Worm (Caenorhabditis elegans) whole organism, L2 larva: ENCODE data around the gene E01G4.6.
A peak's percentile ranks its signal among the peaks of the same experiment; 100 is the strongest.

ENCODE experiments used
- C34F6.9 ChIP-seq: fragments of 150-350 bp; optimal IDR thresholded peaks from 2 replicates; lab custom pipeline; 2014; ENCODE audit warnings: missing biosample characterization, missing genetic modification characterization
- F13H6.1 ChIP-seq: sonication (generic microtip); optimal IDR thresholded peaks from 2 replicates; lab custom pipeline; 2016; ENCODE audit warnings: missing genetic modification characterization, missing compliant biosample characterization
- Y55F3AM.14 ChIP-seq: fragments of 200-800 bp; sonication (Bioruptor generic); optimal IDR thresholded peaks from 2 replicates; lab custom pipeline; 2018; ENCODE audit warnings: mild to moderate bottlenecking, missing genetic modification characterization, missing compliant biosample characterization
- ZK546.5 ChIP-seq: sonication (generic microtip); optimal IDR thresholded peaks from 2 replicates; lab custom pipeline; 2017; ENCODE audit warnings: missing biosample characterization, missing genetic modification characterization
- alr-1 ChIP-seq: fragments of 150-350 bp; optimal IDR thresholded peaks from 2 replicates; lab custom pipeline; 2014; ENCODE audit warnings: missing biosample characterization, missing genetic modification characterization
- ama-1 ChIP-seq: fragments of 150-350 bp; optimal IDR thresholded peaks from 2 replicates; lab custom pipeline; 2018; ENCODE audit warnings: inconsistent platforms
- blmp-1 ChIP-seq: sonication (generic microtip); optimal IDR thresholded peaks from 2 replicates; lab custom pipeline; 2017; ENCODE audit warnings: missing genetic modification characterization, mild to moderate bottlenecking, missing compliant biosample characterization, antibody characterized with exemption, moderate library complexity; ENCODE audit not compliant: insufficient read depth
- ceh-16 ChIP-seq: fragments of 150-350 bp; optimal IDR thresholded peaks from 2 replicates; lab custom pipeline; 2014; ENCODE audit warnings: missing biosample characterization, missing genetic modification characterization
- ceh-82 ChIP-seq: fragments of 150-350 bp; optimal IDR thresholded peaks from 2 replicates; lab custom pipeline; 2014; ENCODE audit warnings: missing biosample characterization, missing genetic modification characterization
- crh-2 ChIP-seq: sonication (generic microtip); optimal IDR thresholded peaks from 2 replicates; lab custom pipeline; 2017; ENCODE audit warnings: missing biosample characterization, missing genetic modification characterization
- dmd-4 ChIP-seq: sonication (generic microtip); optimal IDR thresholded peaks from 2 replicates; lab custom pipeline; 2017; ENCODE audit warnings: missing biosample characterization, missing genetic modification characterization
- egl-27 ChIP-seq: sonication (generic microtip); optimal IDR thresholded peaks from 3 replicates; lab custom pipeline; 2017; ENCODE audit warnings: missing biosample characterization, missing genetic modification reagents, missing genetic modification characterization
- elt-3 ChIP-seq: sonication (generic microtip); optimal IDR thresholded peaks from 2 replicates; lab custom pipeline; 2017; ENCODE audit warnings: missing biosample characterization, missing genetic modification characterization
- fos-1 ChIP-seq: fragments of 150-350 bp; optimal IDR thresholded peaks from 2 replicates; lab custom pipeline; 2014; ENCODE audit warnings: missing biosample characterization, missing genetic modification characterization
- gmeb-1 ChIP-seq: fragments of 150-350 bp; optimal IDR thresholded peaks from 2 replicates; lab custom pipeline; 2014; ENCODE audit warnings: missing biosample characterization, missing genetic modification characterization
- lin-39 ChIP-seq: fragments of 150-350 bp; optimal IDR thresholded peaks from 2 replicates; lab custom pipeline; 2014; ENCODE audit warnings: missing biosample characterization, missing genetic modification reagents, missing genetic modification characterization
- lsy-2 ChIP-seq, 2 experiments: fragments of 150-350 bp in 1 of 2; sonication (generic microtip) in 1 of 2; optimal IDR thresholded peaks; 2 replicates each; lab custom pipeline; 2014 to 2017; ENCODE audit warnings: missing biosample characterization in 2 of 2, missing genetic modification characterization in 2 of 2
- mab-5 ChIP-seq: fragments of 150-350 bp; optimal IDR thresholded peaks from 2 replicates; lab custom pipeline; 2014; ENCODE audit warnings: missing biosample characterization, missing genetic modification characterization
- nhr-10 ChIP-seq: sonication (generic microtip); optimal IDR thresholded peaks from 2 replicates; lab custom pipeline; 2017; ENCODE audit warnings: missing biosample characterization, missing genetic modification characterization
- nhr-12 ChIP-seq: fragments of 150-350 bp; optimal IDR thresholded peaks from 2 replicates; lab custom pipeline; 2014; ENCODE audit warnings: missing biosample characterization, missing genetic modification characterization
- nhr-129 ChIP-seq: fragments of 150-350 bp; optimal IDR thresholded peaks from 2 replicates; lab custom pipeline; 2014; ENCODE audit warnings: missing biosample characterization, missing genetic modification characterization
- nhr-21 ChIP-seq: fragments of 150-350 bp; optimal IDR thresholded peaks from 2 replicates; lab custom pipeline; 2014; ENCODE audit warnings: missing biosample characterization, missing genetic modification characterization
- nhr-23 ChIP-seq: fragments of 150-350 bp; optimal IDR thresholded peaks from 2 replicates; lab custom pipeline; 2014; ENCODE audit warnings: missing biosample characterization, missing genetic modification reagents, missing genetic modification characterization
- nhr-25 ChIP-seq: fragments of 150-350 bp; sonication (generic microtip); optimal IDR thresholded peaks from 3 replicates; lab custom pipeline; 2014; ENCODE audit warnings: missing biosample characterization, missing genetic modification characterization
- nhr-6 ChIP-seq: fragments of 150-350 bp; optimal IDR thresholded peaks from 2 replicates; lab custom pipeline; 2014; ENCODE audit warnings: missing biosample characterization, missing genetic modification characterization
- nhr-77 ChIP-seq: fragments of 150-350 bp; optimal IDR thresholded peaks from 2 replicates; lab custom pipeline; 2014; ENCODE audit warnings: missing biosample characterization, missing genetic modification characterization
- peb-1 ChIP-seq: fragments of 150-350 bp; optimal IDR thresholded peaks from 2 replicates; lab custom pipeline; 2014; ENCODE audit warnings: missing biosample characterization, missing genetic modification characterization
- sem-4 ChIP-seq: fragments of 150-350 bp; optimal IDR thresholded peaks from 2 replicates; lab custom pipeline; 2014; ENCODE audit warnings: missing biosample characterization, missing genetic modification reagents, missing genetic modification characterization
- skn-1 ChIP-seq: sonication (generic microtip); optimal IDR thresholded peaks from 2 replicates; lab custom pipeline; 2017; ENCODE audit warnings: missing biosample characterization, missing genetic modification characterization
- sma-3 ChIP-seq: sonication (generic microtip); optimal IDR thresholded peaks from 2 replicates; lab custom pipeline; 2016; ENCODE audit warnings: missing genetic modification reagents, missing genetic modification characterization, missing compliant biosample characterization
- sma-9 ChIP-seq, 2 experiments: fragments of 150-350 bp in 1 of 2; sonication (generic microtip) in 1 of 2; optimal IDR thresholded peaks; 2 replicates each; lab custom pipeline; 2014 to 2016; ENCODE audit warnings: missing genetic modification characterization in 2 of 2, mild to moderate bottlenecking in 1 of 2, missing biosample characterization in 1 of 2, missing compliant biosample characterization in 1 of 2, missing genetic modification reagents in 1 of 2, moderate library complexity in 1 of 2
- snpc-4 ChIP-seq: fragments of 150-350 bp; optimal IDR thresholded peaks from 2 replicates; lab custom pipeline; 2014; ENCODE audit warnings: missing biosample characterization, missing genetic modification characterization
- unc-62 ChIP-seq: fragments of 150-350 bp; optimal IDR thresholded peaks from 2 replicates; lab custom pipeline; 2014; ENCODE audit warnings: missing biosample characterization, missing genetic modification reagents, missing genetic modification characterization
- ztf-1 ChIP-seq: fragments of 200-800 bp; sonication (Bioruptor generic); conservative IDR thresholded peaks from 2 replicates; pipeline ENCODE4 v1.3.6; 2022; ENCODE audit warnings: missing genetic modification characterization, missing compliant biosample characterization
- ztf-4 ChIP-seq: fragments of 150-350 bp; optimal IDR thresholded peaks from 2 replicates; lab custom pipeline; 2014; ENCODE audit warnings: missing biosample characterization, missing genetic modification characterization

Gene E01G4.6

DNA sequence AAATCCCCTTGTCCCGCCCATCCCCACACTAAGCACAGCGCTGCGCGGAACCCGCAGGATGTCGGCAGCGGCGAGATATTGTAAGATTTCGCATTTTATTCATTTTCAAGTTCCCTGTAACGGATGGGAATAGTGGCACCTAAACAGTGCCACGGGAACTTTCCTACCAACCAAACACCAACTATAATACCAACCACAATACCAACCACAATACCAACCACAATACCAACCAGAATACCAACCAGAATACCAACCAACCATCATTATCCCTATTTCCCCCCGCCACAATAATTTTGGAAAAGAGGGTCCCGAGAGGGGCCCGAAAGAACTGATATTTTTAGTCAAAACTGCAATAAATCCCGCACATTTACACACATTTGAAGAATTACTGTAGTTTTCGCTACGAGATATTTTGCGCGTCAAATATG lies 39.8 kb downstream of the E01G4.6 start:
- TF ChIP-seq alr-1 (tag; lab: Kevin White, UChicago) (no peak), ztf-4 (tag; lab: Kevin White, UChicago) (no peak), ztf-1 (GFP tag; lab: Robert Waterston, UW) (no peak), ama-1 (lab: Kevin White, UChicago) (no peak), sma-3 (peak; percentile 9), sem-4 (tag; lab: Kevin White, UChicago) (no peak), peb-1 (tag; lab: Kevin White, UChicago) (no peak), nhr-6 (tag; lab: Kevin White, UChicago) (no peak), C34F6.9 (tag; lab: Kevin White, UChicago) (no peak), snpc-4 (tag; lab: Kevin White, UChicago) (peak; percentile 90), nhr-10 (tag; lab: Kevin White, UChicago) (no peak), unc-62 (GFP tag; lab: Kevin White, UChicago) (no peak)

- TF ChIP-seq peb-1 (tag; lab: Kevin White, UChicago), result no peak
- TF ChIP-seq ceh-16 (tag; lab: Kevin White, UChicago), result no peak
- TF ChIP-seq egl-27 (tag; lab: Kevin White, UChicago), result no peak
- no peak for TF ChIP-seq ceh-82 (tag; lab: Kevin White, UChicago)
- TF ChIP-seq ama-1 (lab: Kevin White, UChicago), result no peak
- no peak for TF ChIP-seq nhr-25 (tag; lab: Kevin White, UChicago)
- TF ChIP-seq nhr-23, result no peak
- TF ChIP-seq unc-62 (GFP tag; lab: Kevin White, UChicago), result no peak
- no peak for TF ChIP-seq ZK546.5
- no peak for TF ChIP-seq nhr-129 (tag; lab: Kevin White, UChicago)
- TF ChIP-seq gmeb-1 (tag; lab: Kevin White, UChicago), result no peak
- no peak for TF ChIP-seq ztf-1 (GFP tag; lab: Robert Waterston, UW)
- TF ChIP-seq Y55F3AM.14 (GFP tag; lab: Kevin White, UChicago), result no peak
- no peak for TF ChIP-seq snpc-4 (tag; lab: Kevin White, UChicago)
- TF ChIP-seq C34F6.9 (tag; lab: Kevin White, UChicago), result no peak
- TF ChIP-seq lin-39 (tag; lab: Kevin White, UChicago), result no peak
- TF ChIP-seq elt-3 (tag; lab: Kevin White, UChicago), result no peak
- no peak for TF ChIP-seq mab-5
Observed at ce11 chrII:13529131-13529530, 46.9 kb downstream of the E01G4.6 start.

- TF ChIP-seq nhr-77 (tag; lab: Kevin White, UChicago) (no peak), blmp-1 (tag; lab: Kevin White, UChicago) (no peak), nhr-12 (no peak), unc-62 (GFP tag; lab: Kevin White, UChicago) (no peak), mab-5 (no peak), sem-4 (tag; lab: Kevin White, UChicago) (no peak), ama-1 (lab: Kevin White, UChicago) (no peak), dmd-4 (tag; lab: Kevin White, UChicago) (no peak), ceh-16 (tag; lab: Kevin White, UChicago) (no peak), lsy-2 (tag; optimal IDR thresholded peaks at IDR 0.05; lab: Kevin White, UChicago) (no peak), fos-1 (tag; lab: Kevin White, UChicago) (no peak), skn-1 (tag; lab: Kevin White, UChicago) (no peak), nhr-10 (tag; lab: Kevin White, UChicago) (no peak), nhr-129 (tag; lab: Kevin White, UChicago) (no peak), nhr-21 (no peak), elt-3 (tag; lab: Kevin White, UChicago) (no peak), snpc-4 (tag; lab: Kevin White, UChicago) (no peak), crh-2 (tag; lab: Kevin White, UChicago) (no peak), sma-9 (GFP tag; optimal IDR thresholded peaks at IDR 0.05; lab: Kevin White, UChicago) (no peak), sma-9 (tag; optimal IDR thresholded peaks at IDR 0.05; lab: Kevin White, UChicago) (no peak)
- TF ChIP-seq, all 48 proteins: peak for 0
Observed at ce11 chrII:13530657-13531056, 48.5 kb downstream of the E01G4.6 start.

DNA sequence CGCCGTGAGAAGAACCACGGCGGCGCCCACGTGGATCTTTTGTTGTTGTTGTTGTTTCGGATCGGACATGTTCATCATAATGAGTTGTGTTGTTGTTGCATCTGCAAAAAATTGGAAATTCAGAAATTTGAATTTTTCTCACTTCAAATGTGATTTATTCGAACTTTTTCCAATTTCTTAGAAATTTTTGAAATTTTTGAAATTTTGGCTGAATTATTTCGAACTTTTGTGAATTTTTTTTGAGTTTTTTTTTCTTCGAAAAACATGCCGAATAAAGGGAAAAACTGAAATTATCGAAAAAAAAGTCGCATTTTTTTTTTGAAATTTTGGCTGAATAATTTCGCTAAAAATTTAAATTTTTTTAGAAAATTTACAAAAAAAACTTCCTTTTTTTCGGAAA lies 48.9 kb downstream of the E01G4.6 start, which contains the start of gene snx-14:
Gene snx-14 (minus strand): TSS at position 101 of the 400 bp plus-strand sequence.
- no peak for TF ChIP-seq Y55F3AM.14 (GFP tag; lab: Kevin White, UChicago)
- no peak for TF ChIP-seq F13H6.1 (tag; lab: Kevin White, UChicago)
- no peak for TF ChIP-seq sma-9 (GFP tag; optimal IDR thresholded peaks at IDR 0.05; lab: Kevin White, UChicago)
- TF ChIP-seq sma-9 (tag; optimal IDR thresholded peaks at IDR 0.05; lab: Kevin White, UChicago), result no peak
- no peak for TF ChIP-seq unc-62 (GFP tag; lab: Kevin White, UChicago)
- TF ChIP-seq nhr-77 (tag; lab: Kevin White, UChicago), result no peak
- TF ChIP-seq, all 48 proteins: peak for 0
